Fruit fly (Drosophila melanogaster): ENCODE data around the gene CG17192.

Gene CG17192

dm6 chr3R:26968823-26969638 lies 49.1 kb downstream of the CG17192 start (continued):
- TF ChIP-seq CoRest (tag; optimal IDR thresholded peaks at IDR 0.05): peak; percentile 51
- peak; percentile 5 for TF ChIP-seq Hmr (GFP tag; optimal IDR thresholded peaks at IDR 0.05)
- TF ChIP-seq pan (optimal IDR thresholded peaks at IDR 0.05): no peak
- peak in 1 of 2 experiments; percentile 40 for TF ChIP-seq pan (GFP tag; optimal IDR thresholded peaks at IDR 0.05 in 1 of 2, IDR thresholded peaks at IDR 0.05 in 1 of 2)
- TF ChIP-seq MBD-R2 (GFP tag; IDR thresholded peaks at IDR 0.05): no peak
- no peak for TF ChIP-seq CG17802 (tag; optimal IDR thresholded peaks at IDR 0.05)
- TF ChIP-seq Deaf1 (tag; optimal IDR thresholded peaks at IDR 0.05): no peak
- no peak for TF ChIP-seq nerfin-1 (tag; optimal IDR thresholded peaks at IDR 0.05)
- TF ChIP-seq CG12659 (GFP tag; optimal IDR thresholded peaks at IDR 0.05): peak; percentile 7
- no peak for TF ChIP-seq gsb-n (tag; optimal IDR thresholded peaks at IDR 0.05)
- no peak for TF ChIP-seq Dll (GFP tag; IDR thresholded peaks at IDR 0.05; ENCODE audit: partially characterized antibody)
- no peak for TF ChIP-seq CG18619 (GFP tag; optimal IDR thresholded peaks at IDR 0.05)
- TF ChIP-seq Ssrp (tag; optimal IDR thresholded peaks at IDR 0.05): peak; percentile 48
- peak; percentile 11 for TF ChIP-seq CG17829 (tag; optimal IDR thresholded peaks at IDR 0.05)
- TF ChIP-seq CG4730 (GFP tag; IDR thresholded peaks at IDR 0.05): no peak
- peak; percentile 10 for TF ChIP-seq Sox100B (GFP tag; optimal IDR thresholded peaks at IDR 0.05)
- 0 out of 2 replicates have a peak, but pooled peaks have one; percentile 16 for TF ChIP-seq CG9932 (GFP tag; IDR thresholded peaks at IDR 0.05)
- TF ChIP-seq Vsx1 (GFP tag; optimal IDR thresholded peaks at IDR 0.05): peak; percentile 49
- TF ChIP-seq E2f1 (GFP tag; IDR thresholded peaks at IDR 0.05): 0 out of 2 replicates have a peak, but pooled peaks have one; percentile 31
- no peak for TF ChIP-seq slou (GFP tag; optimal IDR thresholded peaks at IDR 0.05)
- TF ChIP-seq sug (tag; optimal IDR thresholded peaks at IDR 0.05): peak; percentile 91
- peak; percentile 50 for TF ChIP-seq CG13424 (tag; optimal IDR thresholded peaks at IDR 0.05)
- no peak for TF ChIP-seq CG33213 (GFP tag; optimal IDR thresholded peaks at IDR 0.05)
- peak; percentile 61 for TF ChIP-seq gem (tag; optimal IDR thresholded peaks at IDR 0.05)
- peak; percentile 37 for TF ChIP-seq CG13894 (tag; optimal IDR thresholded peaks at IDR 0.05)
- TF ChIP-seq CG12236 (GFP tag; optimal IDR thresholded peaks at IDR 0.05): no peak
- peak; percentile 37 for TF ChIP-seq CG7839 (tag; optimal IDR thresholded peaks at IDR 0.05)
- no peak for TF ChIP-seq danr (GFP tag; IDR thresholded peaks at IDR 0.05)
- no peak for TF ChIP-seq CG15073 (GFP tag; optimal IDR thresholded peaks at IDR 0.05)
- TF ChIP-seq wek (GFP tag; optimal IDR thresholded peaks at IDR 0.05): peak; percentile 33
- TF ChIP-seq CG14014 (GFP tag; IDR thresholded peaks at IDR 0.05): 0 out of 2 replicates have a peak, but pooled peaks have one; percentile 19
- TF ChIP-seq dmrt11E (tag; optimal IDR thresholded peaks at IDR 0.05): peak; percentile 32
- no peak for TF ChIP-seq sr (GFP tag; IDR thresholded peaks at IDR 0.05)
- peak; percentile 21 for TF ChIP-seq gcm (GFP tag; optimal IDR thresholded peaks at IDR 0.05)
- TF ChIP-seq Ada2b (GFP tag; IDR thresholded peaks at IDR 0.05): no peak
- TF ChIP-seq gsb (GFP tag; IDR thresholded peaks at IDR 0.05): peak; percentile 46; the same call in 1 of the 2 replicates
- no peak for TF ChIP-seq fd102C (GFP tag; optimal IDR thresholded peaks at IDR 0.05)
- no peak for TF ChIP-seq CG17186 (GFP tag; optimal IDR thresholded peaks at IDR 0.05)
- TF ChIP-seq zen2 (GFP tag; IDR thresholded peaks at IDR 0.05; ENCODE audit: partially characterized antibody): no peak
- TF ChIP-seq CG3838 (GFP tag; optimal IDR thresholded peaks at IDR 0.05): no peak
- no peak for TF ChIP-seq klu (GFP tag; IDR thresholded peaks at IDR 0.05)
- no peak for TF ChIP-seq esg (GFP tag; conservative IDR thresholded peaks at IDR 0.05)
- peak; percentile 67; the same call in 2 of the 3 replicates for TF ChIP-seq ci (GFP tag; IDR thresholded peaks at IDR 0.05)
- TF ChIP-seq Oli (tag; optimal IDR thresholded peaks at IDR 0.05): peak; percentile 37
- TF ChIP-seq Max (GFP tag; optimal IDR thresholded peaks at IDR 0.05): no peak
- TF ChIP-seq lola (GFP tag; optimal IDR thresholded peaks at IDR 0.05): peak in 1 of 3 experiments; percentile 47
- no peak for TF ChIP-seq CG2129 (GFP tag; IDR thresholded peaks at IDR 0.05; ENCODE audit: partially characterized antibody)
- no peak for TF ChIP-seq ap (GFP tag; IDR thresholded peaks at IDR 0.05)
